Worm (Caenorhabditis elegans) whole organism, midembryonic: Measurements from ENCODE around the gene cyp-14A4.

Experiments
- T22C8.4 ChIP-seq: fragments of 200-800 bp; sonication (Bioruptor generic); IDR thresholded peaks from 2 replicates; pipeline ENCODE4 v1.3.6; 2022; ENCODE audit warnings: missing genetic modification characterization, missing compliant biosample characterization
- cog-1 ChIP-seq: sonication (generic microtip); optimal IDR thresholded peaks from 2 replicates; lab custom pipeline; 2016; ENCODE audit warnings: missing genetic modification characterization, missing compliant biosample characterization
- flt-1 ChIP-seq: fragments of 200-800 bp; sonication (Bioruptor generic); IDR thresholded peaks from 2 replicates; pipeline ENCODE4 v1.3.6; 2022; ENCODE audit warnings: missing genetic modification characterization, missing compliant biosample characterization
- klf-2 ChIP-seq: fragments of 200-800 bp; sonication (Bioruptor generic); conservative IDR thresholded peaks from 2 replicates; pipeline ENCODE4 v1.3.6; 2022; ENCODE audit warnings: missing genetic modification reagents, missing genetic modification characterization, missing compliant biosample characterization
- med-1 ChIP-seq: sonication (generic microtip); optimal IDR thresholded peaks from 2 replicates; lab custom pipeline; 2017; ENCODE audit warnings: missing genetic modification characterization, mild to moderate bottlenecking, missing compliant biosample characterization, antibody characterized with exemption, missing genetic modification reagents; ENCODE audit not compliant: insufficient read depth
- ref-1 ChIP-seq: fragments of 200-800 bp; sonication (Bioruptor generic); conservative IDR thresholded peaks from 2 replicates; pipeline ENCODE4 v1.3.6; 2022; ENCODE audit warnings: missing genetic modification reagents, missing genetic modification characterization, missing compliant biosample characterization
- tab-1 ChIP-seq: fragments of 200-800 bp; sonication (Bioruptor generic); IDR thresholded peaks from 2 replicates; pipeline ENCODE4 v1.3.6; 2022; ENCODE audit warnings: missing genetic modification characterization, missing compliant biosample characterization
- ztf-23 ChIP-seq: fragments of 200-800 bp; sonication (Bioruptor generic); IDR thresholded peaks from 2 replicates; pipeline ENCODE4 v1.3.6; 2022; ENCODE audit warnings: missing genetic modification reagents, missing genetic modification characterization, missing compliant biosample characterization
- ztf-29 ChIP-seq: fragments of 200-800 bp; sonication (Bioruptor generic); IDR thresholded peaks from 2 replicates; pipeline ENCODE4 v1.3.6; 2022; ENCODE audit warnings: missing genetic modification reagents, missing genetic modification characterization, missing compliant biosample characterization

cyp-14A4 gene

DNA sequence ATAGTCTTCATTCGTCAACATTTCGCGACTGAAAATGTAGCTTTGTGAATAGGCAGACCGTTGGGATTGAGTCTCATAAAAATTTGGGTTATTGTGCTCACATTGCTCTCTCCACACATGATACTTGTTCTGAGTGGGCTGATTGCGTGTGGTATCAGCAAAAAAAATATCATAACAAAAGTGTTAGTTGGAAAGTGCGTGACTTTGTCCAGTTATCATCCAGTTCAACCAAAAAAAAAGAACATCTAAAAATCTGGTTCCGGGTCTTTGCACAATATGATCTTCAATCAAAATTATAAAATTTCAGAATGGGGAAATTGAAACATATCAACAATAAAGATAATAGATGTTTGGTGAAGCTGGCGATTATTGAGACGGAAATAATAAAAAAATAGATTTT, 16.5 kb upstream of the cyp-14A4 start, which contains the start of gene srd-39:
TSS of gene srd-39 (minus strand) at position 101 of the 400 bp plus-strand sequence.
- TF ChIP-seq flt-1: no peak
- no peak for TF ChIP-seq ref-1 (GFP tag; lab: Robert Waterston, UW)
- TF ChIP-seq cog-1: no peak
- TF ChIP-seq klf-2 (GFP tag; lab: Robert Waterston, UW): no peak
- TF ChIP-seq ztf-23 (GFP tag; lab: Robert Waterston, UW): no peak
- no peak for TF ChIP-seq tab-1 (GFP tag; lab: Robert Waterston, UW)
- TF ChIP-seq T22C8.4 (GFP tag; lab: Robert Waterston, UW): no peak
- TF ChIP-seq ztf-29 (GFP tag; lab: Robert Waterston, UW): no peak
- no peak for TF ChIP-seq med-1 (GFP tag; lab: Kevin White, UChicago)

DNA sequence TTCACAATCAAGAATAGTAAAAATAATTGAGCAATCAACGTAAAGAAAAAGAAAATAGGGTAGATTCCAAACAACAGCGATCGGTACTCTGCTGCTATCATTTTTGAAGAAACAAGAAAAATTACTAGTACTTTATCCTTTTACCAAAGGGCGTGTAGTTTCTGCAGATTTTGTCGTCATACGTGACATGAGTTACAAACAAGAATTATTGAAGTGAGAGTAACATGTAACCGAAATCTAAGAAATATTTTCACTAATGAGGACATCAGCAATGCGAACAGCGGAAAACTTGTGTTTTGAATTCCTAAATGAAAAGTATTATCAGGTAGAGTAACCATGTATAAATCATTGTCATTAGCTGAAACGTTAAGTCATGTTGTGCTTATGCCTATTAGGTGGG, 10.7 kb upstream of the cyp-14A4 start, which contains the start of gene srd-36:
TSS of gene srd-36 (minus strand) at position 101 of the 400 bp plus-strand sequence.
- TF ChIP-seq flt-1: no peak
- TF ChIP-seq klf-2 (GFP tag; lab: Robert Waterston, UW): no peak
- no peak for TF ChIP-seq ztf-23 (GFP tag; lab: Robert Waterston, UW)
- TF ChIP-seq med-1 (GFP tag; lab: Kevin White, UChicago): no peak
- no peak for TF ChIP-seq cog-1
- no peak for TF ChIP-seq tab-1 (GFP tag; lab: Robert Waterston, UW)
- no peak for TF ChIP-seq T22C8.4 (GFP tag; lab: Robert Waterston, UW)
- TF ChIP-seq ref-1 (GFP tag; lab: Robert Waterston, UW): no peak
- no peak for TF ChIP-seq ztf-29 (GFP tag; lab: Robert Waterston, UW)

DNA sequence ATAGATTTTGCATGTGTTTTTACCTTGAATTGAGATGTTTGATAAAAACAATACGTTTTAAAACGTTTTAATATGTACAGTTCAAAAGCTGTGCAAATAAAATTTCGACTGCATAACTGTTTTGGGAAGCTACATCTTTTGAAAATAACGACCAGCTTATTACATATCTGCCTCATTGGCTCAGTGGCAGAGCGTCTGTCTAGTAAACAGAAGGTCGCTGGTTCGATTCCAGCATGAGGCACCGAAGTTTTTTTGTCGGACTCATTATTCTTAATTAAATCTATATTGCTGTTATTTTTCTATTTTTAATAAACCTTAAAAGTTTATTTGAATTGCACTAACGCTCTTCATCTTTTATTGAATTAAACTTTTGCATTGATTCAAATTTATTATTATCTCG, 9.0 kb upstream of the cyp-14A4 start:
- TF ChIP-seq tab-1 (GFP tag; lab: Robert Waterston, UW) (no peak), cog-1 (no peak), klf-2 (GFP tag; lab: Robert Waterston, UW) (no peak), flt-1 (no peak), med-1 (GFP tag; lab: Kevin White, UChicago) (no peak), ztf-23 (GFP tag; lab: Robert Waterston, UW) (no peak)

DNA sequence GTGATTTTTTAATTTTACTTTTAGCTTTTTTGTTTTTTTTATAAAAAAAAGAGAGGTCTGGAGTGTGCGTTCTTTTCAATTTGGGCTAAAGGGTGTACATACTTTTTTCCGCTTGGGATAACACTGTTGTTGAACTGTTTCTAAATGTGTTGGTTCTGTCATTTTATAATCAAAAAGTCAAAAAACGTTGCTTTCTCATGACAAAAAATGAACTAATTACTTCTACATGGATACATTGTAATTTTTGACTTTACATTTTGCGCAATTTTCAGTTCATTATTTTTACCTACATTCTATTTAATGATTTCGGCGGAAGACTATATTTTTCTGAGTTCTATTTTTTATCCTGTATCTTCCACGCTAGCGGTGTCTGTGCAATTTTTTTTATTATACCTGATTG, 7.5 kb upstream of the cyp-14A4 start, which contains the start of gene srd-38:
TSS of gene srd-38 (plus strand) at position 301 of the 400 bp plus-strand sequence.
- no peak for TF ChIP-seq cog-1
- TF ChIP-seq T22C8.4 (GFP tag; lab: Robert Waterston, UW): no peak
- no peak for TF ChIP-seq ztf-29 (GFP tag; lab: Robert Waterston, UW)
- no peak for TF ChIP-seq ztf-23 (GFP tag; lab: Robert Waterston, UW)
- TF ChIP-seq tab-1 (GFP tag; lab: Robert Waterston, UW): no peak
- no peak for TF ChIP-seq flt-1
- no peak for TF ChIP-seq ref-1 (GFP tag; lab: Robert Waterston, UW)
- no peak for TF ChIP-seq med-1 (GFP tag; lab: Kevin White, UChicago)
- TF ChIP-seq klf-2 (GFP tag; lab: Robert Waterston, UW): no peak

DNA sequence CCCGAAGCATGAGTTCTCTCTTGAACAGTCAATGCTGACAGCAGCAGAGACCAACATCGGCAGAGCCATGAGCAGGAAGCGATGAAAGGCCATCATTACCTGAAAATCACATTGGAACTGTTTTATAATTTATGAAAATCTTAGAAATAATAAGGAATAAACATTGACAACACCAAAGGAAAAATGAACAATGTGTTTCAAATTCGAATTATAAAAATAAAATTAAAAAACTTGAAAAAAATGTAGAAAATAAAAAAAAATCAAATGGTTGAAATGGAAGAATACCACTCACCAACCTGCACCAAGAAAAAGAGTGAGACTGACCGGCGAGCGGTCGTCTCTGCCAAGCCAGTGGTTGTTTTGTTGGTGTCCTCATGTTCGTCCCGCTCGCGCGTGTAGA, 6.5 kb upstream of the cyp-14A4 start, which contains the start of gene R04D3.3:
TSS of gene R04D3.3 (minus strand) at position 101 of the 400 bp plus-strand sequence.
- TF ChIP-seq ztf-23 (GFP tag; lab: Robert Waterston, UW) (no peak), flt-1 (no peak), ztf-29 (GFP tag; lab: Robert Waterston, UW) (no peak)

DNA sequence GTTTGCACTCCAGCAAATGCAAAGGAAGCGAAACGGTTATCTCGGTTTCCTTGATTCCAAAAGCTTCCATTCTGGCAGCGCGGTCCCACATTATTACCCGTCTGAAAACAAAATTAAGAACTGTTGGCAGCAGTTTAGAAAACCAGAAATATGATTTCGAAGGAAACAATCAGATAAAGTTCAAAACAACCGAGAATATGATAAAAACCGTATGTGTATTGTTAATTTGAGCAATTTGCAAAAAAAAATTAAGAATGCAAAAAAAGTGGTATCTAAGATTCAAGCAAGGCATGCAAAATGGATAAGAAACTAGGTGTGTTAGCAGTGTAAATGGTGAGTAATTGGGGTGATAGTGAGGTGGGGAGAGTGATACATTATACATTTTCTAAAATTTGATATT, 4.7 kb upstream of the cyp-14A4 start, which contains the start of gene R04D3.4:
TSS of gene R04D3.4 (minus strand) at position 101 of the 400 bp plus-strand sequence.
- TF ChIP-seq med-1 (GFP tag; lab: Kevin White, UChicago) (no peak), ztf-29 (GFP tag; lab: Robert Waterston, UW) (no peak), ztf-23 (GFP tag; lab: Robert Waterston, UW) (no peak), tab-1 (GFP tag; lab: Robert Waterston, UW) (no peak), klf-2 (GFP tag; lab: Robert Waterston, UW) (no peak), ref-1 (GFP tag; lab: Robert Waterston, UW) (no peak), cog-1 (no peak), T22C8.4 (GFP tag; lab: Robert Waterston, UW) (no peak), flt-1 (no peak)

DNA sequence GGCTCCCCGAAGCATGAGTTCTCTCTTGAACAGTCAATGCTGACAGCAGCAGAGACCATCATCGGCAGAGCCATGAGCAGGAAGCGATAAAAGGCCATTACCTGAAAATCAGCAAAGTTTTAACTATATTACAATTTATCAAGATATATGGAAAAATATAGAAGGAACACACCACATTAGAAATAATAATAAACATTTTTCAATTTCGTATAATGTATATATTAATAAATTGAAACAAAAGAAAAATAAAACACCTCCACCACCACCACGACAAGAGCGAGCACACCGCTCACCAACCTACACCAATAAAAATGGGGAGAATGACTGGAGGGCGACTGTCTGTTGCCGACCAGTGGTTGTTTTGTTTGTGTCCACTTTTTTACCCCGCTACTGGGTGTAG, 2.5 kb upstream of the cyp-14A4 start, which contains the start of gene R04D3.2:
TSS of gene R04D3.2 (minus strand) at position 101 of the 400 bp plus-strand sequence.
- TF ChIP-seq ztf-29 (GFP tag; lab: Robert Waterston, UW) (no peak), tab-1 (GFP tag; lab: Robert Waterston, UW) (no peak), cog-1 (no peak), T22C8.4 (GFP tag; lab: Robert Waterston, UW) (no peak), klf-2 (GFP tag; lab: Robert Waterston, UW) (no peak), ref-1 (GFP tag; lab: Robert Waterston, UW) (no peak), flt-1 (no peak), med-1 (GFP tag; lab: Kevin White, UChicago) (no peak), ztf-23 (GFP tag; lab: Robert Waterston, UW) (no peak)

DNA sequence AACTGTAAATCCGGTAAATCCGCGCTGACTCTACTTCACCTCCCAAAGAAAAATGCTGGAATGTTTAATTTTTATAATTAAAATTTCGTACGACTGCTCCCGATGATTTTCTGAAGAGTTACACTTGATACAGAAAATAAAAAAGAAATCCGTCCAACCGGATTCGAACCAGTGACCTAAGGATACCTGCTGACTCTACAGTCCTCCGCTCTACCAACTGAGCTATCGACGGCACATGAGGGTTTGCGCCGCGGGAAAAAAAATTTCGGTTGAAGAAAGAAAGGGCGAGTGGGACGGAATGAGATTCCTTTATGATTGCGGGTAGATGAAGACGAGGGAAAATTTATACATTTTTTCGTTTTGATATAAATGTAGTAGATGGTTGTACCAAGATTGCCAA, 621 bp upstream of the cyp-14A4 start:
- TF ChIP-seq ref-1 (GFP tag; lab: Robert Waterston, UW) (no peak), ztf-23 (GFP tag; lab: Robert Waterston, UW) (no peak), tab-1 (GFP tag; lab: Robert Waterston, UW) (no peak), cog-1 (no peak), flt-1 (0 out of 2 replicates have a peak, but pooled peaks have one; percentile 45)

DNA sequence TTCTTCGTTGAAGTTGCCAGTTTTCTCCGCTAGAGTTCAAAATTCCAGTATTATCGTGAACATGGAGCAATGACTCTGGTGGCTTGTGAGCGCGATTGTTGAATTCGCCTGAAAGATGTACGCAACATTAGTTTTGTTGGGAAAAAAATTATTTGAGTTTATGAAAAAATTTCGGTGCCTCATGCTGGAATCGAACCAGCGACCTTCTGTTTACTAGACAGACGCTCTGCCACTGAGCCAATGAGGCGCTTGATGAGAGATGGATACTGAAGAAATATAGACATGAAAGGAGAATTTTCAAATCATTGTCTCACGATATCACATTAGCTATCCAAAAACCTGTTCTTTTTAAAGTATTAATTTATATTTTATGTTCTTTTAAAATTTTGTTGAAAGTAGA, 535 bp downstream of the cyp-14A4 start:
- TF ChIP-seq tab-1 (GFP tag; lab: Robert Waterston, UW) (no peak), ztf-23 (GFP tag; lab: Robert Waterston, UW) (no peak), ref-1 (GFP tag; lab: Robert Waterston, UW) (no peak), flt-1 (peak; percentile 53; the same call in 1 of the 2 replicates)

DNA sequence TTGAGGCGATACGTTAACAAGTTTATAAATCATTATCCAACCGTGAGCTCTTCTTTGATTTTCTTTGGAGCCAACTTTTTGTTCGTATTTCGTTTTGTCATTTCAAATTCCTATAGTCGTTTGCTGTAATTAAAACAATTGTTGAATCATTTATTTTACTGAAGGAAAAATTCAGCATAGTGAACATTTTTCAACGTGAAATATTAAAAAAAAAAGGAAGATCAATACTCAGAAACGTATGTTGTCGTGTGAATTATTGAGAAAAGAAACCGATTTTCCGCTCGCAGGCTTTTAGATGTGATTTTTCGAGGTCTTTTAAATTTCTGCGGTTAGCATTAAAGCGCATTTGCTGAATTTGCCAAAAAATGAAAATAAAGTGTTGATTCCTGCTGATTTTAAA, 5.1 kb downstream of the cyp-14A4 start, which contains the start of gene phf-33:
TSS of gene phf-33 (minus strand) at position 101 of the 400 bp plus-strand sequence.
- TF ChIP-seq flt-1 (no peak), klf-2 (GFP tag; lab: Robert Waterston, UW) (no peak), med-1 (GFP tag; lab: Kevin White, UChicago) (no peak), cog-1 (no peak), tab-1 (GFP tag; lab: Robert Waterston, UW) (no peak), ztf-23 (GFP tag; lab: Robert Waterston, UW) (no peak), T22C8.4 (GFP tag; lab: Robert Waterston, UW) (no peak), ref-1 (GFP tag; lab: Robert Waterston, UW) (no peak), ztf-29 (GFP tag; lab: Robert Waterston, UW) (no peak)
